Worm (Caenorhabditis elegans) whole organism, L1 larva: ENCODE measurements around the gene col-90.

Experiments used
- aha-1 ChIP-seq: fragments of 150-350 bp; optimal IDR thresholded peaks from 2 replicates; lab custom pipeline; 2014; ENCODE audit warnings: missing biosample characterization, missing genetic modification characterization
- aly-2 ChIP-seq: fragments of 150-350 bp; optimal IDR thresholded peaks from 2 replicates; lab custom pipeline; 2014; ENCODE audit warnings: missing biosample characterization, missing genetic modification characterization
- blmp-1 ChIP-seq: fragments of 150-350 bp; optimal IDR thresholded peaks from 2 replicates; lab custom pipeline; 2014; ENCODE audit warnings: missing biosample characterization, missing genetic modification characterization
- ceh-82 ChIP-seq, 3 experiments: fragments of 150-350 bp in 1 of 3; sonication (generic microtip) in 2 of 3; optimal IDR thresholded peaks; 2 replicates each; lab custom pipeline; 2014 to 2017; ENCODE audit warnings: missing biosample characterization in 3 of 3, missing genetic modification characterization in 3 of 3
- efl-1 ChIP-seq, 4 experiments: fragments of 150-350 bp; optimal IDR thresholded peaks in 3 of 4; peaks in 1 of 4; 1 replicate in 1 of 4; 2 replicates in 3 of 4; lab custom pipeline; 2014; ENCODE audit warnings: missing biosample characterization in 2 of 4, missing genetic modification characterization in 2 of 4, missing genetic modification reagents in 2 of 4
- egl-13 ChIP-seq: sonication (generic microtip); optimal IDR thresholded peaks from 2 replicates; lab custom pipeline; 2016; ENCODE audit warnings: missing genotype, missing genetic modification reagents, missing genetic modification characterization, missing compliant biosample characterization
- elt-2 ChIP-seq: sonication (generic microtip); optimal IDR thresholded peaks from 2 replicates; lab custom pipeline; 2016; ENCODE audit warnings: missing genetic modification characterization, mild to moderate bottlenecking, inconsistent platforms, missing compliant biosample characterization, missing genetic modification reagents
- fkh-8 ChIP-seq: sonication (generic microtip); optimal IDR thresholded peaks from 2 replicates; lab custom pipeline; 2016; ENCODE audit warnings: mild to moderate bottlenecking, missing genetic modification characterization, missing compliant biosample characterization
- hpl-2 ChIP-seq: fragments of 150-350 bp; optimal IDR thresholded peaks from 2 replicates; lab custom pipeline; 2014; ENCODE audit warnings: missing biosample characterization, missing genetic modification reagents, missing genetic modification characterization
- jun-1 ChIP-seq: fragments of 150-350 bp; optimal IDR thresholded peaks from 2 replicates; lab custom pipeline; 2014; ENCODE audit warnings: missing biosample characterization, missing genetic modification reagents, missing genetic modification characterization
- lin-13 ChIP-seq: fragments of 150-350 bp; optimal IDR thresholded peaks from 2 replicates; lab custom pipeline; 2014; ENCODE audit warnings: missing biosample characterization, missing genetic modification reagents, missing genetic modification characterization
- lin-15B ChIP-seq: fragments of 150-350 bp; sonication (generic microtip); optimal IDR thresholded peaks from 3 replicates; lab custom pipeline; 2014; ENCODE audit warnings: missing biosample characterization, missing genetic modification characterization
- lir-3 ChIP-seq: sonication (generic microtip); optimal IDR thresholded peaks from 2 replicates; lab custom pipeline; 2016; ENCODE audit warnings: mild to moderate bottlenecking, missing genetic modification characterization, moderate library complexity, missing compliant biosample characterization; ENCODE audit not compliant: poor library complexity
- mab-9 ChIP-seq: fragments of 200-800 bp; sonication (Bioruptor generic); IDR thresholded peaks from 2 replicates; pipeline ENCODE4 v1.3.6; 2022; ENCODE audit warnings: missing genetic modification reagents, missing genetic modification characterization, missing compliant biosample characterization
- mdl-1 ChIP-seq, 2 experiments: fragments of 150-350 bp; optimal IDR thresholded peaks; 2 replicates each; lab custom pipeline; 2014 to 2017; ENCODE audit warnings: missing biosample characterization in 2 of 2, missing genetic modification characterization in 2 of 2, inconsistent platforms in 1 of 2
- nhr-20 ChIP-seq: sonication (generic microtip); optimal IDR thresholded peaks from 2 replicates; lab custom pipeline; 2016; ENCODE audit warnings: mild to moderate bottlenecking, missing genetic modification characterization, missing compliant biosample characterization
- nhr-76 ChIP-seq: sonication (generic microtip); optimal IDR thresholded peaks from 2 replicates; lab custom pipeline; 2017; ENCODE audit warnings: missing biosample characterization, missing genetic modification characterization
- nhr-77 ChIP-seq: fragments of 150-350 bp; optimal IDR thresholded peaks from 2 replicates; lab custom pipeline; 2014; ENCODE audit warnings: missing biosample characterization, missing genetic modification characterization
- nhr-84 ChIP-seq: sonication (generic microtip); optimal IDR thresholded peaks from 2 replicates; lab custom pipeline; 2017; ENCODE audit warnings: missing biosample characterization, missing genetic modification characterization
- nhr-85 ChIP-seq: sonication (generic microtip); peaks from one replicate; lab custom pipeline; 2016; ENCODE audit warnings: missing genetic modification characterization, inconsistent platforms, missing compliant biosample characterization
- pag-3 ChIP-seq: sonication (generic microtip); optimal IDR thresholded peaks from 2 replicates; lab custom pipeline; 2017; ENCODE audit warnings: missing genetic modification characterization, mild to moderate bottlenecking, missing compliant biosample characterization, antibody characterized with exemption, borderline replicate concordance; ENCODE audit not compliant: insufficient read depth
- pax-3 ChIP-seq: fragments of 200-800 bp; sonication (Bioruptor generic); optimal IDR thresholded peaks from 2 replicates; lab custom pipeline; 2018; ENCODE audit warnings: mild to moderate bottlenecking, missing genetic modification characterization, moderate library complexity, missing compliant biosample characterization
- skn-1 ChIP-seq: fragments of 150-350 bp; optimal IDR thresholded peaks from 2 replicates; lab custom pipeline; 2014; ENCODE audit warnings: missing biosample characterization, missing genetic modification characterization
- snu-23 ChIP-seq: sonication (generic microtip); optimal IDR thresholded peaks from 2 replicates; lab custom pipeline; 2016; ENCODE audit warnings: missing genetic modification characterization, missing compliant biosample characterization
- unc-130 ChIP-seq: fragments of 150-350 bp; optimal IDR thresholded peaks from 2 replicates; lab custom pipeline; 2017; ENCODE audit warnings: missing biosample characterization, missing genetic modification characterization, inconsistent platforms
- unc-30 ChIP-seq: sonication (generic microtip); optimal IDR thresholded peaks from 2 replicates; lab custom pipeline; 2017; ENCODE audit warnings: missing biosample characterization, missing genetic modification characterization
- unc-98 ChIP-seq: fragments of 200-800 bp; sonication (Bioruptor generic); IDR thresholded peaks from 2 replicates; pipeline ENCODE4 v1.3.6; 2022; ENCODE audit warnings: missing genetic modification characterization, missing compliant biosample characterization
- vab-15 ChIP-seq: sonication (generic microtip); optimal IDR thresholded peaks from 2 replicates; lab custom pipeline; 2017; ENCODE audit warnings: missing genotype, mild to moderate bottlenecking, missing genetic modification characterization, missing compliant biosample characterization
- xbp-1 ChIP-seq: sonication (generic microtip); optimal IDR thresholded peaks from 2 replicates; lab custom pipeline; 2016; ENCODE audit warnings: missing genetic modification characterization, missing compliant biosample characterization
- zag-1 ChIP-seq: fragments of 150-350 bp; optimal IDR thresholded peaks from 2 replicates; lab custom pipeline; 2014; ENCODE audit warnings: missing biosample characterization, missing genetic modification characterization
- zip-4 ChIP-seq: fragments of 200-800 bp; sonication (Bioruptor generic); optimal IDR thresholded peaks from 2 replicates; lab custom pipeline; 2018; ENCODE audit warnings: mild to moderate bottlenecking, missing genetic modification characterization, moderate library complexity, missing compliant biosample characterization
- ztf-11 ChIP-seq, 2 experiments: sonication (generic microtip); optimal IDR thresholded peaks; 2 replicates each; lab custom pipeline; 2016 to 2017; ENCODE audit warnings: missing genetic modification characterization in 2 of 2, missing biosample characterization in 1 of 2, missing compliant biosample characterization in 1 of 2

col-90 gene

DNA sequence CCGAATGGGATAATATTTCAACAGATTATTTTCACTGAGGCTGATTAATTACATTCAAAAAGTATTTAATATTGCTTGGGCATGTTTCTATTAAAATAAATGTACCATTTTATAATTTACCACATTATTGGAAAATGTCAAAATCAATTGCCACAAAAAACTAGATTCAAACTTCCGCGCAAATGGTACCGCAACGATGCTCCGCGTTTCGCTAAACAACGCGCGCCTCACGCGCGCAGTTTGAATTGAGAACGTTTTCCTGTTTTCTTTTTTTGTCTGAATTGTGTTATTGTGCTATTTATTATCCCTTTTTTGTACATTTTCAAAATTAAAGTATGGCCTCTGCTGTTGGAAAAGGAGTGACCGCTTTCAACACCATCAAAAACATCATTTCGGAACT is 7.8 kb upstream of the col-90 start, which contains the start of gene C29E4.12 (continued):
- TF ChIP-seq mab-9 (GFP tag; lab: Robert Waterston, UW) (no peak), vab-15 (tag; lab: Kevin White, UChicago) (no peak), xbp-1 (tag; lab: Kevin White, UChicago) (peak; percentile 78), nhr-20 (tag; lab: Kevin White, UChicago) (peak; percentile 74), jun-1 (tag; lab: Kevin White, UChicago) (peak; percentile 69), skn-1 (tag; lab: Kevin White, UChicago) (peak; percentile 81), zip-4 (GFP tag; lab: Kevin White, UChicago) (peak; percentile 25), fkh-8 (tag; lab: Kevin White, UChicago) (peak; percentile 62), lin-13 (GFP tag; lab: Kevin White, UChicago) (peak; percentile 70), pax-3 (tag; lab: Kevin White, UChicago) (peak; percentile 65)

DNA sequence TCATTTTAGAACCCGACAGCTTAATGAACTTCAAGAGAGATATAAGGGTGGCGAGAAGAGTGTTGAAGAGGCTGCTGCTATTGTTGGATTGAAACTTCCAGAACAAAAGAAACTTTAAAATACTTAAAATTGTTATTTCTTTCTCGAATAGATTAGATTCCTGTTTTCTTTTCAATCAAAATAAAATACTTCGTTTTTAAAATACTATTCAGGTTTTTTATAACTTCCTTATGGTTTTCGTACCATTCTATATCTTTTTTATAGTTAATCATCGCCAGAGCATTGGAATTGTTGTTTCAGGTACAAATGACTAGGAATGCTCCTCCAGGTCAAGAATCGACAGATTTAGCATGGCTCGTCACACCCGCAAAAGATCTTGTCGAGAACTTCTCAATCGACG is 7.2 kb upstream of the col-90 start, which contains the start of gene kle-2:
TSS of gene kle-2 (plus strand) at position 301 of the 400 bp plus-strand sequence.
- TF ChIP-seq hpl-2 (GFP tag; lab: Kevin White, UChicago) (no peak), skn-1 (tag; lab: Kevin White, UChicago) (no peak), zag-1 (tag; lab: Kevin White, UChicago) (no peak), blmp-1 (no peak), egl-13 (no peak), unc-130 (tag; lab: Kevin White, UChicago) (no peak), pag-3 (tag; lab: Kevin White, UChicago) (no peak), lin-15B (tag; lab: Kevin White, UChicago) (no peak), mdl-1 (tag; optimal IDR thresholded peaks at IDR 0.05; lab: Kevin White, UChicago) (no peak), efl-1 (optimal IDR thresholded peaks at IDR 0.05; lab: Kevin White, UChicago) (no peak), efl-1 (GFP tag; optimal IDR thresholded peaks at IDR 0.05 in 1 of 2; lab: Kevin White, UChicago) (no peak), nhr-76 (tag; lab: Kevin White, UChicago) (no peak), nhr-77 (no peak), nhr-84 (no peak), aha-1 (no peak), ztf-11 (tag; optimal IDR thresholded peaks at IDR 0.05; lab: Kevin White, UChicago) (no peak), lin-13 (GFP tag; lab: Kevin White, UChicago) (no peak)

DNA sequence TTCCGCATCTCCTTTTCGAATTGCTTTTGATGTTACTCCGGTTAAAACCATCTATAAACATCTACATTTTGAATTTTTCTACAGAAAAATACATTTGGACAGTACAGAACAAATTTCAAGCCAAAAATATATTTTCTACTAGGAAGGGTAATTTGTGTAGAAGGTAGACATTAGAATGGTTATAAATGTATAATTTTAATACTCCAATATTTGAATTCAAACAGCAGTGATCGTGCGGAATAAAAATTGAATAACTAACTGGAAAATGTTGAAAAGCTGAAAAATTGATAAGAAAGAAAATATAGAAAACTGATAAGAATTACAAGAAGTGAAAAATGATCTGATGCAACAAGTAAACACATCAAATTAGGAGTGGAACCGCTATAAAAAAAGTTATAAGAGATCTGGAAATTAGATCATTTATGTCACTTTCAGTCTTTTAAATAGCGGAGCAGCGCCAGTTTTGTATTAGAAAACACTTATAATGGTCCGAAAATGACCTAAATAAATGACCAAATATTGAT is 1.6 kb upstream of the col-90 start, which contains the start of gene gsto-1:
TSS of gene gsto-1 (minus strand) at position 51 of the 524 bp plus-strand sequence.
- TF ChIP-seq skn-1 (tag; lab: Kevin White, UChicago) = no peak
- no peak for TF ChIP-seq unc-30 (tag; lab: Kevin White, UChicago)
- TF ChIP-seq nhr-85 = no peak
- TF ChIP-seq lir-3 (tag; lab: Kevin White, UChicago) = no peak
- TF ChIP-seq aly-2 (tag; lab: Kevin White, UChicago) = no peak
- no peak for TF ChIP-seq unc-98 (GFP tag; lab: Robert Waterston, UW)
- no peak for TF ChIP-seq mdl-1 (tag; optimal IDR thresholded peaks at IDR 0.05; lab: Kevin White, UChicago)
- no peak for TF ChIP-seq elt-2 (tag; lab: Kevin White, UChicago)
- TF ChIP-seq snu-23 = no peak
- no peak for TF ChIP-seq nhr-77
- no peak for TF ChIP-seq nhr-20 (tag; lab: Kevin White, UChicago)
- no peak for TF ChIP-seq mab-9 (GFP tag; lab: Robert Waterston, UW)
- no peak for TF ChIP-seq ceh-82 (tag; optimal IDR thresholded peaks at IDR 0.05; lab: Kevin White, UChicago)
- TF ChIP-seq, all 84 proteins: peak for 0

DNA sequence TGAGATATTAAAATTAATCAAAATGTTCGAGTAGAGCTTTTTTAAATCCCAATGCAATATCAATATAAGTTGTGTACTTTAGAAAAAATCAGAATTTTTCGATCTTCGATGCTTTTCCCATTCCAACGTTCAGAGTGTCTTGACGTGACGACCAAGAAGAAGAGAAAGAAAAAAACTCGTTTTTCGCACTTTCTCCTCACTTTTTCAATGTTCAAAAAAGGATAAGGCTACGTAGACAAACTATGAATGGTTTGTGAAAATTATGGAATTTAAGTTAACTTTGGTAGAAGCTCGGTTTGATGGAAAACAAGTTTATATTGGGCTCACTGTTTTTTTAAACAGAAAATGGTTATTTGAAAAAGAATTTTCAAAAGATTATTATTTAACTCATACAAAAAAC is 961 bp upstream of the col-90 start:
- TF ChIP-seq xbp-1 (tag; lab: Kevin White, UChicago) = no peak
- TF ChIP-seq efl-1 (optimal IDR thresholded peaks at IDR 0.05; lab: Kevin White, UChicago) = no peak
- peak in 1 of 2 experiments; percentile 56 for TF ChIP-seq efl-1 (GFP tag; optimal IDR thresholded peaks at IDR 0.05 in 1 of 2; lab: Kevin White, UChicago)
- TF ChIP-seq blmp-1 = peak; percentile 54
- no peak for TF ChIP-seq nhr-20 (tag; lab: Kevin White, UChicago)
- TF ChIP-seq skn-1 (tag; lab: Kevin White, UChicago) = no peak
